Fruit fly (Drosophila melanogaster) whole organism, pupa: Measurements from ENCODE around the gene CG6216.

Experiments used
- CG10348 ChIP-seq: fragments of 200-800 bp; sonication (Bioruptor generic); IDR thresholded peaks from 2 replicates; pipeline ENCODE4 v1.3.6; 2022; ENCODE audit warnings: missing biosample characterization, missing genetic modification characterization
- CG12605 ChIP-seq: fragments of 200-800 bp; sonication (Bioruptor generic); IDR thresholded peaks from 2 replicates; pipeline ENCODE4 v1.3.6; 2022; ENCODE audit warnings: missing biosample characterization, missing genetic modification characterization
- CG14655 ChIP-seq: fragments of 200-800 bp; sonication (Bioruptor generic); optimal IDR thresholded peaks from 3 replicates; lab custom pipeline; 2017; ENCODE audit warnings: mild to moderate bottlenecking, missing biosample characterization, missing genetic modification reagents, missing genetic modification characterization
- CG15710 ChIP-seq: fragments of 200-800 bp; sonication (Bioruptor generic); optimal IDR thresholded peaks from 2 replicates; lab custom pipeline; 2018; ENCODE audit warnings: missing biosample characterization, mild to moderate bottlenecking, missing genetic modification characterization, moderate library complexity
- CG17806 ChIP-seq: fragments of 200-800 bp; sonication (Bioruptor generic); optimal IDR thresholded peaks from 2 replicates; lab custom pipeline; 2018; ENCODE audit warnings: missing biosample characterization, mild to moderate bottlenecking, missing genetic modification characterization, moderate library complexity
- CG34367 ChIP-seq: fragments of 200-800 bp; sonication (Bioruptor generic); optimal IDR thresholded peaks from 2 replicates; lab custom pipeline; 2018; ENCODE audit warnings: missing biosample characterization, mild to moderate bottlenecking, missing genetic modification characterization
- CG8301 ChIP-seq: fragments of 200-800 bp; sonication (Bioruptor generic); optimal IDR thresholded peaks from 2 replicates; lab custom pipeline; 2018; ENCODE audit warnings: missing biosample characterization, mild to moderate bottlenecking, missing genetic modification characterization
- D1 ChIP-seq: fragments of 200-800 bp; sonication (Bioruptor generic); optimal IDR thresholded peaks from 2 replicates; lab custom pipeline; 2018; ENCODE audit warnings: missing biosample characterization, mild to moderate bottlenecking, missing genetic modification characterization, moderate library complexity
- Ets98B ChIP-seq: fragments of 200-800 bp; sonication (Bioruptor generic); IDR thresholded peaks from 2 replicates; pipeline ENCODE4 v1.3.6; 2022; ENCODE audit warnings: missing biosample characterization, missing genetic modification characterization
- Pif1B ChIP-seq: fragments of 200-800 bp; sonication (Bioruptor generic); optimal IDR thresholded peaks from 3 replicates; lab custom pipeline; 2016; ENCODE audit warnings: missing biosample characterization, missing genetic modification characterization
- Snoo ChIP-seq: fragments of 200-800 bp; sonication (Bioruptor generic); optimal IDR thresholded peaks from 3 replicates; lab custom pipeline; 2017; ENCODE audit warnings: missing biosample characterization, mild to moderate bottlenecking, missing genetic modification characterization, inconsistent platforms
- fd96Ca ChIP-seq: fragments of 200-800 bp; sonication (Bioruptor generic); IDR thresholded peaks from 3 replicates; pipeline ENCODE4 v1.3.6; 2022; ENCODE audit warnings: missing biosample characterization, missing genetic modification characterization
- gl ChIP-seq: fragments of 200-800 bp; sonication (Bioruptor generic); optimal IDR thresholded peaks from 2 replicates; lab custom pipeline; 2018; ENCODE audit warnings: missing biosample characterization, mild to moderate bottlenecking, missing genetic modification characterization
- rn ChIP-seq: fragments of 200-800 bp; sonication (Bioruptor generic); IDR thresholded peaks from 2 replicates; pipeline ENCODE4 v1.3.6; 2022; ENCODE audit warnings: missing biosample characterization, missing genetic modification characterization

- TF ChIP-seq Ets98B (GFP tag; lab: Robert Waterston, UW) = no peak
- TF ChIP-seq CG34367 (tag; lab: Kevin White, UChicago) = no peak
- TF ChIP-seq CG8301 (tag; lab: Kevin White, UChicago) = no peak
- TF ChIP-seq CG12605 (GFP tag; lab: Robert Waterston, UW) = no peak
- no peak for TF ChIP-seq gl (tag; lab: Kevin White, UChicago)
- no peak for TF ChIP-seq fd96Ca
- no peak for TF ChIP-seq Pif1B (GFP tag; lab: Kevin White, UChicago)
- TF ChIP-seq CG15710 (tag; lab: Kevin White, UChicago) = no peak
- no peak for TF ChIP-seq CG14655
- TF ChIP-seq CG17806 (tag; lab: Kevin White, UChicago) = no peak
- no peak for TF ChIP-seq D1 (tag; lab: Kevin White, UChicago)
- TF ChIP-seq Snoo = no peak
- no peak for TF ChIP-seq CG10348 (GFP tag; lab: Robert Waterston, UW)
- TF ChIP-seq rn = no peak
Measured at dm6 chr3L:11164899-11165298, 14.3 kb upstream of the CG6216 start, which contains the start of gene Alg10.
